Worm (Caenorhabditis elegans): ENCODE results near the gene ZK669.5.

The ZK669.5 gene

DNA sequence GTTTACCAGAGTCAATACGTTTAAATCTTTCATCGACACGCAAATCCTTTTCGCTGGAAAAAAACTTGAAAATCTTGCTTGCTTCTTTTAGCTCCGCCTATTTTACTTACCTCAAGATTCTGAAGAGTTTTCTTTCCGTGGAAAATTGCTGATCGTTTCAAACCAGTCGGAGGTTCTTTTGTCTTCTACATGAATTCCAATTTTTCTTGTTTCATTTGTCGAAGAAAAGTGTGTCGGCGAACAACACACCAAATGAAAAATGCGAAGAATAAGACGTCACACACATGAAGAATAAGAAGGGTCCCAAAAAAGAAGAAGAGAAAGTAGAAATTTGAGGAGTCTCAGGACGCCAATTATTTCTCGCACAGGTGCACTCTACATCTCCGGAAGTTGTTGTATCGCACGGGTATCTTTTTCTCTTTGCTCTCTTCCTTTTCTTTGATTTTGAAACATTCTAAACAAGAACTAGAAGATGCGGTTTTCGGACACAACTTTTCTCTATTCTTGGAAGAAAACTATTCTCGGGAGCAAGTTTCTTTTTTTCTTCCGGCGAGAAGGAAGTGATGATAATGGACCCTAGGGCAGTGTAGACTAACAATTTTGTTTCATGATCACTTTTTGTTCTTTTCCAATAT, 27.6 kb upstream of the ZK669.5 start:
- no peak for TF ChIP-seq bed-3 (GFP tag; optimal IDR thresholded peaks at IDR 0.05)
- no peak for TF ChIP-seq nhr-28 (tag; optimal IDR thresholded peaks at IDR 0.05)
- no peak for TF ChIP-seq lsy-2 (tag; optimal IDR thresholded peaks at IDR 0.05)

DNA sequence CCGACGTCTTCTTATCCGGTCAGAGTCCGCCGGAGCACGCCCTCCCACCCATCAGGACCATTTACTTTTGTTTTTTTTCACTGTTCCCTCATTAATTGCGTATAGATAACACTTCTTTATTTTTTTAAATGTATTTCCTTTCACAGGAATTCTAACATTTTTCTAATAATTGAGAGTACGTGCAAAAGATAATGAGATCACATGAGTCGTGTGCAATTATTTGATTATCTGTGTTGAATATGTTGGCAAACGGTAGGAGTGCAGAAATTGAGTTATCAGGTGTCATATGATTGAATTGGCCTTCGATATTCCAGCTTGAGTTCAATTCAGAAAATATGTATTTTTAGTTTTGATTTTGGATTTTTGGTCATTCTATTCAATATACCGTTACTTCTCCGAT, 21.7 kb upstream of the ZK669.5 start:
- TF ChIP-seq ces-1 (GFP tag; optimal IDR thresholded peaks at IDR 0.05) (peak; percentile 69), nhr-12 (tag; optimal IDR thresholded peaks at IDR 0.05) (no peak)

DNA sequence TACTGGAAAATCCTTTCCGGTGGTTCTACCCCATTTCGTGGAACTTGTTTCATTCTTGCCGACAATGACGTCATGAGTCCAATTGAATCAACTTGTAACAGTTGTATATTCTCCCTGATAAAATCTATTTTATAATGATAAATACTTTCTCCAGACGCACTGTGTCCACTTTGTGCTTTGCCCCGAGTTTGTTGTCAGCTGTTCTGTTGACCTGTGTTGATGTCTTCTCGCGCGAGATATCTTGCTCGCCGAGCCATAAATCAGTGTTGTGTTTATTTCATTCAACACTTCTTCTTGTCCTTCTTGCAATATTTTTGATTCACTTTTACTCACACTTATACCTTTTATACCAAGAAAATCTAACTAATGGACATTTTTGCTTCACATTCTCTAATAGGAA, 15.5 kb upstream of the ZK669.5 start:
- TF ChIP-seq nhr-76 (tag; optimal IDR thresholded peaks at IDR 0.05) (no peak), mab-5 (tag; optimal IDR thresholded peaks at IDR 0.05) (peak; percentile 18), hlh-1 (tag; optimal IDR thresholded peaks at IDR 0.05) (peak; percentile 86), mep-1 (tag; optimal IDR thresholded peaks at IDR 0.05) (no peak), nhr-28 (tag; optimal IDR thresholded peaks at IDR 0.05) (no peak)

DNA sequence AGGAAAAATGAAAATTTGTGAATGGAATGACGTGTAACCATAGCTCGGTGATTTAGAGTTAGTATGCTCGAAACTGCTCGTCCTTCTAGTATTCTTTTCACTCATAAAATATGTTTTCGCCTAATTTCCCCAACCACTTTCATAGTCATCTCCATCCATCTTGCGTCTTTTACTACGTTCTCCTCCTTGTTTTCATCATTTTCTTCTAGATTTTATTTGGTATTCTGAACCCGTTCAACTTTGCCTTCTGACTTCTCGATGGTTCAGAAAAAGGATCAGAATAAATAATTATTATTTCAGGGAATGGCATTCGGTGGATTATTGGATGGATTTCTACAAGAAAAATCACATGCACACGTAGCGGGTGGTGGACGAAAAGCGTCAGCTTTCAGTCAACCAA, 11.9 kb upstream of the ZK669.5 start, which contains the start of gene C04H4.1:
TSS of gene C04H4.1 (plus strand) at position 301 of the 400 bp plus-strand sequence.
- TF ChIP-seq unc-39 (tag; optimal IDR thresholded peaks at IDR 0.05) (no peak), bed-3 (GFP tag; optimal IDR thresholded peaks at IDR 0.05) (no peak), nhr-28 (tag; optimal IDR thresholded peaks at IDR 0.05) (no peak), ztf-11 (tag; optimal IDR thresholded peaks at IDR 0.05) (no peak), ham-2 (GFP tag; optimal IDR thresholded peaks at IDR 0.05) (no peak)

DNA sequence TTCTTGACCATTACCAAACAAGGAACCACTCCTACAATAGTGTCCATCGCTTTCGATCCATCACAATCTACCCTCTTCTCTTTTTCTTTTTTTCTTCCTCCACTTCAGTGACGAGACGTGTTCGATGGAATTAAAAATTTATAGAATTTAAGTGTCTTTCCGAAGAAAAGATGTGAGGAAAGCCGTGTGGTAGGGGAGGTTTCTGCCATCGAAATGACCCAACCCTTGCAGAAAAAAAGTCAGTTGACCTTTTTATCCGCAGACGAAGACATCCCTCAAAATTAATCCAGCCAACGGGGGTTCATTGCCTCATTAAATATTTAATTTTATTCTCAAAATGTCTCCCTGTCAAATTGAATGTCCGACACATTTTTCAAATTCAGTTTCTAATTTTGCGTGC, 8.9 kb upstream of the ZK669.5 start:
- TF ChIP-seq blmp-1 (tag; optimal IDR thresholded peaks at IDR 0.05), result no peak

DNA sequence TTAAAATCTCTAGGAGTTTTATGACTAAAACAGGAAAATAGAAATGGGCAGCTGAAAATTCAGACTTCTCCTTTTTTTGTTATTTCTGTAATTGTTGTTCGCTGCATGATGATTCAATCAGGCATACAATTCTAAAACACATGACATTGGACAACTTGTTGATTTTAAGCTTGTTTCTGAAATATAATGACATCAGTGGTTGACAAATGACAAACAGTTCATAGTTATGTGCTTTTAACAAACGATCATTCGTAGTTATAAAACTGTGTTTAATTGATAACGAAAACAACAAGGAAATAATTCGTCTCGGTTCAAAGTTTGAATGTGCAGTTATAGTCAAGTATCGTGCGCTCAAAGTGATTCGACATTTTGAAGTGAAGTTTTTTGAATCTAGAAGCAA, 1.6 kb upstream of the ZK669.5 start:
- no peak for TF ChIP-seq ztf-11 (tag; optimal IDR thresholded peaks at IDR 0.05)
- TF ChIP-seq mab-5 (tag; optimal IDR thresholded peaks at IDR 0.05), result no peak
- no peak for TF ChIP-seq cnd-1 (tag; optimal IDR thresholded peaks at IDR 0.05)
- no peak for TF ChIP-seq lsy-2 (tag; optimal IDR thresholded peaks at IDR 0.05)
- no peak for TF ChIP-seq elt-1 (tag; optimal IDR thresholded peaks at IDR 0.05; ENCODE audit: borderline replicate concordance, insufficient read depth)
- no peak for TF ChIP-seq unc-39 (tag; optimal IDR thresholded peaks at IDR 0.05)
- no peak for TF ChIP-seq ceh-43 (GFP tag; optimal IDR thresholded peaks at IDR 0.05)
- no peak for TF ChIP-seq ceh-39 (tag; optimal IDR thresholded peaks at IDR 0.05)
- TF ChIP-seq snpc-4 (tag; optimal IDR thresholded peaks at IDR 0.05), result no peak
- TF ChIP-seq unc-62 (GFP tag; optimal IDR thresholded peaks at IDR 0.05), result no peak
- no peak for TF ChIP-seq sem-2 (GFP tag; optimal IDR thresholded peaks at IDR 0.05)
- no peak for TF ChIP-seq bed-3 (GFP tag; optimal IDR thresholded peaks at IDR 0.05)
- no peak for TF ChIP-seq hlh-1 (tag; optimal IDR thresholded peaks at IDR 0.05)
- no peak for TF ChIP-seq ceh-83 (GFP tag; optimal IDR thresholded peaks at IDR 0.05)

DNA sequence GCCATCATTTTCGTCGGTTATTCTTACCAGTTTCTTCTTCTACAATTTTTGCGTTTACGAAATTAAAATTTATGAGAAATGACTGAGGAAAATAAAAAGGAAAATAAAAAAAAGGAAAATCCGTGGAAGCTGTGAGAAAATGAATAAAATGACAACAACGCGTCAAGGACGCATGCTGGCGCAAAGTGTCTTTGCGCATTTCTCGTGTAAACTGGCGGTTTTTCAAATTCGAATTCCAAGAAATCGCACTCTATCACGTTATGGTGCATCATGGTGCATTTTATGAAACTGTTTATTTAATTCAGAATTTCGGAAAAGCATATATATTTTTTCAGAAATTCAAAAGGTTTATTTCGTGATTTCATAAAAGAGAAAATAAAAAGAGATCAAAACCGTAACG, 1.5 kb downstream of the ZK669.5 start, which contains the start of gene dbt-1:
TSS of gene dbt-1 (minus strand) at position 39 of the 400 bp plus-strand sequence.
- TF ChIP-seq bed-3 (GFP tag; optimal IDR thresholded peaks at IDR 0.05) (no peak), nhr-12 (tag; optimal IDR thresholded peaks at IDR 0.05) (no peak), mls-2 (tag; optimal IDR thresholded peaks at IDR 0.05) (no peak), drap-1 (GFP tag; optimal IDR thresholded peaks at IDR 0.05) (no peak), unc-39 (tag; optimal IDR thresholded peaks at IDR 0.05) (no peak), sem-2 (GFP tag; optimal IDR thresholded peaks at IDR 0.05) (no peak), unc-120 (tag; optimal IDR thresholded peaks at IDR 0.05; ENCODE audit: poor library complexity, severe bottlenecking) (no peak), M03D4.4 (tag; optimal IDR thresholded peaks at IDR 0.05) (no peak), ceh-39 (tag; optimal IDR thresholded peaks at IDR 0.05) (no peak), ceh-83 (GFP tag; optimal IDR thresholded peaks at IDR 0.05) (no peak), ham-2 (GFP tag; optimal IDR thresholded peaks at IDR 0.05) (no peak), ces-1 (GFP tag; optimal IDR thresholded peaks at IDR 0.05) (peak; percentile 38), tbx-8 (GFP tag; optimal IDR thresholded peaks at IDR 0.05) (no peak), lsy-2 (tag; optimal IDR thresholded peaks at IDR 0.05) (peak; percentile 74), ztf-11 (tag; optimal IDR thresholded peaks at IDR 0.05) (no peak), ceh-43 (GFP tag; optimal IDR thresholded peaks at IDR 0.05) (no peak), blmp-1 (tag; optimal IDR thresholded peaks at IDR 0.05) (no peak), elt-1 (tag; optimal IDR thresholded peaks at IDR 0.05; ENCODE audit: borderline replicate concordance, insufficient read depth) (no peak), nhr-2 (tag; optimal IDR thresholded peaks at IDR 0.05) (no peak), sptf-1 (tag; optimal IDR thresholded peaks at IDR 0.05) (no peak), mep-1 (tag; optimal IDR thresholded peaks at IDR 0.05) (peak; percentile 65), pha-4 (tag; optimal IDR thresholded peaks at IDR 0.05) (peak; percentile 71), cnd-1 (tag; optimal IDR thresholded peaks at IDR 0.05) (no peak), unc-62 (GFP tag; optimal IDR thresholded peaks at IDR 0.05) (peak; percentile 3), flh-1 (GFP tag; optimal IDR thresholded peaks at IDR 0.05) (no peak), nhr-28 (tag; optimal IDR thresholded peaks at IDR 0.05) (no peak), zip-8 (tag; optimal IDR thresholded peaks at IDR 0.05) (no peak), mab-5 (tag; optimal IDR thresholded peaks at IDR 0.05) (no peak), lin-13 (tag; optimal IDR thresholded peaks at IDR 0.05) (peak; percentile 45), nhr-76 (tag; optimal IDR thresholded peaks at IDR 0.05) (no peak), elt-3 (tag; optimal IDR thresholded peaks at IDR 0.05) (no peak), lin-32 (GFP tag; optimal IDR thresholded peaks at IDR 0.05) (no peak), nhr-237 (tag; optimal IDR thresholded peaks at IDR 0.05) (peak; percentile 64)

All from whole organism, mixed stage, embryonic.